Worm (Caenorhabditis elegans): ENCODE measurements around the gene C08E3.13.

- TF ChIP-seq pha-4 (tag; optimal IDR thresholded peaks at IDR 0.05) (no peak), elt-3 (tag; optimal IDR thresholded peaks at IDR 0.05) (no peak), nhr-237 (tag; optimal IDR thresholded peaks at IDR 0.05) (no peak), flh-1 (GFP tag; optimal IDR thresholded peaks at IDR 0.05) (no peak)
These were observed 12.7 kb upstream of the C08E3.13 start, which contains the start of gene ZC204.6 for ce11 chrII:1644777-1645348.

Data from whole organism, mixed stage, embryonic.